Worm (Caenorhabditis elegans) whole organism, L2 larva: ENCODE measurements around the gene ZK402.2.

Source experiments
- ama-1 ChIP-seq: fragments of 150-350 bp; optimal IDR thresholded peaks from 2 replicates; lab custom pipeline; 2018; ENCODE audit warnings: inconsistent platforms
- nhr-10 ChIP-seq: sonication (generic microtip); optimal IDR thresholded peaks from 2 replicates; lab custom pipeline; 2017; ENCODE audit warnings: missing biosample characterization, missing genetic modification characterization
- nhr-25 ChIP-seq: fragments of 150-350 bp; sonication (generic microtip); optimal IDR thresholded peaks from 3 replicates; lab custom pipeline; 2014; ENCODE audit warnings: missing biosample characterization, missing genetic modification characterization

DNA sequence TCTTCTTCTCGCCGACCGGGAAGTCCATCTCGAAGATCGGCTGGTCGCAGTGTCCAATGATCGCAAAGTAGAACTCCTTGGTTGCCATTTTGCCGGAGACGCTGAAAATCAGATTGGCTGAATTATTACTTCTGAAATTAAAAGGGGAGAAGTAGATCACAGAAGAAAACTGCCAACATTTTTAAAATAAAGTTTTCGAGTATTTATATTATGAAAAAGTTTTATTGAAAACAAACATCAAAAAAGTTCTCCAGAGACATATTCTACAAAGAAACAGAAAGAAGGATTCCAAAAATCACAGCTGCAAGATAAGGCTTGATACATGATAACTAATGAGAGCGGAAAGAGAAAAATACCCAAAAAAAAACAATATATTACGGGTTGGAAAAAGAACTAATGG, 36.6 kb downstream of the ZK402.2 start, which contains the start of gene sedl-1:
- TF ChIP-seq nhr-25 = no peak
- TF ChIP-seq ama-1 (lab: Kevin White, UChicago) = no peak
- TF ChIP-seq nhr-10 (tag; lab: Kevin White, UChicago) = no peak
